Worm (Caenorhabditis elegans) whole organism, early embryonic: ENCODE data around the gene F53C11.4.

ENCODE experiments used
- B0310.2 ChIP-seq: sonication (generic microtip); optimal IDR thresholded peaks from 2 replicates; lab custom pipeline; 2016; ENCODE audit warnings: mild to moderate bottlenecking, missing genetic modification characterization, missing compliant biosample characterization
- F13C5.2 ChIP-seq: sonication (generic microtip); optimal IDR thresholded peaks from 2 replicates; lab custom pipeline; 2017; ENCODE audit warnings: mild to moderate bottlenecking, missing genetic modification characterization, inconsistent platforms, missing compliant biosample characterization
- ama-1 ChIP-seq: fragments of 150-350 bp; optimal IDR thresholded peaks from 2 replicates; lab custom pipeline; 2014
- ceh-13 ChIP-seq: fragments of 200-800 bp; sonication (Bioruptor generic); optimal IDR thresholded peaks from 2 replicates; lab custom pipeline; 2018; ENCODE audit warnings: mild to moderate bottlenecking, missing genetic modification characterization, missing compliant biosample characterization
- ceh-36 ChIP-seq: sonication (generic microtip); optimal IDR thresholded peaks from 2 replicates; lab custom pipeline; 2016; ENCODE audit warnings: missing genetic modification characterization, inconsistent platforms, missing compliant biosample characterization
- ets-7 ChIP-seq: sonication (generic microtip); optimal IDR thresholded peaks from 2 replicates; lab custom pipeline; 2016; ENCODE audit warnings: missing genotype, missing genetic modification characterization, missing compliant biosample characterization
- flt-1 ChIP-seq: fragments of 200-800 bp; sonication (Bioruptor generic); IDR thresholded peaks from 2 replicates; pipeline ENCODE4 v1.3.6; 2022; ENCODE audit warnings: missing genetic modification characterization, missing compliant biosample characterization
- scrt-1 ChIP-seq: fragments of 200-800 bp; sonication (Bioruptor generic); IDR thresholded peaks from 2 replicates; pipeline ENCODE4 v1.3.6; 2022; ENCODE audit warnings: missing genetic modification characterization, missing compliant biosample characterization
- sea-1 ChIP-seq: fragments of 200-800 bp; sonication (Bioruptor generic); conservative IDR thresholded peaks from 2 replicates; pipeline ENCODE4 v1.3.6; 2022; ENCODE audit warnings: missing genetic modification characterization, missing compliant biosample characterization
- tbx-11 ChIP-seq: fragments of 200-800 bp; sonication (Bioruptor generic); IDR thresholded peaks from 2 replicates; pipeline ENCODE4 v1.3.6; 2022; ENCODE audit warnings: missing genetic modification characterization, missing compliant biosample characterization
- tbx-37 ChIP-seq: fragments of 200-800 bp; sonication (Bioruptor generic); conservative IDR thresholded peaks from 2 replicates; pipeline ENCODE4 v1.3.6; 2022; ENCODE audit warnings: missing genetic modification reagents, missing genetic modification characterization, missing compliant biosample characterization
- tra-4 ChIP-seq: sonication (generic microtip); optimal IDR thresholded peaks from 2 replicates; lab custom pipeline; 2017; ENCODE audit warnings: missing genetic modification characterization, missing compliant biosample characterization

- TF ChIP-seq B0310.2 (tag; lab: Kevin White, UChicago) (no peak), sea-1 (no peak), ama-1 (lab: Kevin White, UChicago) (no peak), tbx-37 (GFP tag; lab: Robert Waterston, UW) (no peak), flt-1 (GFP tag; lab: Robert Waterston, UW) (no peak), scrt-1 (GFP tag; lab: Robert Waterston, UW) (no peak), ets-7 (tag; lab: Kevin White, UChicago) (no peak), ceh-36 (tag; lab: Kevin White, UChicago) (no peak), ceh-13 (no peak), F13C5.2 (tag; lab: Kevin White, UChicago) (no peak), tra-4 (tag; lab: Kevin White, UChicago) (no peak), tbx-11 (GFP tag; lab: Robert Waterston, UW) (no peak)
Observed at ce11 chrV:13736147-13736546, 51.0 kb downstream of the F53C11.4 start, which contains the start of gene F35E12.6.
